Worm (Caenorhabditis elegans): ENCODE results near the gene sdz-8.
"Not testable (repeated sequence)": the region's sequence is repeated elsewhere in the genome, so short reads cannot be mapped to it uniquely, and the experiment has no call there.

DNA sequence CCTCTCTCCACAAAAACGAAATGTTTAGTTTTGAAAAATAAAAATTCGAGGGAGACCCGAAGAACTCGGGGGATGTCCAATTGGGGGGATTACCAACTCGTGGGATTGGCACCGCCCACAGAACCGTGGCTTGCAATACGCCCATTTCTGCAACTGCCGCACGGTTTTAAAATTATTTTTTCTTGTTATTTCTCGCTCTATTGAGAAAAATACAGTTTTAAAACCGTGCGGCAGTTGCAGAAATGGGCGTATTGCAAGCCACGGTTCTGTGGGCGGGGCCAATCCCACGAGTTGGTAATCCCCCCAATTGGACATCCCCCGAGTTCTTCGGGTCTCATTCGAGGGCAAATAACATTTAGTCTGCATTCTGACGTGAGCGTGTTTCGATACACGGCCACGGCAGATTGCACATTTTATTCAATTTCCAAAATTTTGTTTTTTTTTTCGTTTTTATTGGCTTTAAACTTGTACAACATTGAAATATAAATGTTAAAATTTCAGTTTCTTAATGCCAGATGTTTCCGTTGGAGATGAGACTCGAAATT, 11.1 kb downstream of the sdz-8 start, which contains the start of the genes C55A6.1 and C55A6.10:
- not testable (repeated sequence) for TF ChIP-seq zag-1, ztf-4, nhr-77 (tag; optimal IDR thresholded peaks at IDR 0.05)

Data from whole organism, L3 larva.